Fruit fly (Drosophila melanogaster): ENCODE measurements around the gene dnt.

dnt gene

dm6 chr2L:19342018-19342417, 21.0 kb downstream of the dnt start (continued):
- TF ChIP-seq stc (GFP tag; IDR thresholded peaks at IDR 0.05) (no peak), twi (tag; optimal IDR thresholded peaks at IDR 0.05) (peak; percentile 28), ac (GFP tag; optimal IDR thresholded peaks at IDR 0.05) (no peak), CG2120 (GFP tag; optimal IDR thresholded peaks at IDR 0.05) (no peak), dmrt11E (tag; optimal IDR thresholded peaks at IDR 0.05) (peak; percentile 80), cg (GFP tag; optimal IDR thresholded peaks at IDR 0.05) (no peak), Hey (tag; optimal IDR thresholded peaks at IDR 0.05) (no peak), pita (GFP tag; optimal IDR thresholded peaks at IDR 0.05) (no peak), CG9727 (GFP tag; optimal IDR thresholded peaks at IDR 0.05) (no peak), Elba2 (GFP tag; optimal IDR thresholded peaks at IDR 0.05) (no peak), chif (GFP tag; optimal IDR thresholded peaks at IDR 0.05) (peak; percentile 5 to 59), CG12071 (GFP tag; optimal IDR thresholded peaks at IDR 0.05) (no peak), BtbVII (GFP tag; optimal IDR thresholded peaks at IDR 0.05) (no peak), CG12155 (GFP tag; optimal IDR thresholded peaks at IDR 0.05) (peak; percentile 30), CG14860 (GFP tag; IDR thresholded peaks at IDR 0.05; ENCODE audit: partially characterized antibody) (no peak), maf-S (GFP tag; optimal IDR thresholded peaks at IDR 0.05) (no peak), CG4854 (GFP tag; optimal IDR thresholded peaks at IDR 0.05) (no peak), CG6854 (GFP tag; optimal IDR thresholded peaks at IDR 0.05) (no peak), CG17912 (GFP tag; optimal IDR thresholded peaks at IDR 0.05) (no peak), HLH54F (GFP tag; optimal IDR thresholded peaks at IDR 0.05) (no peak), Sry-δ (GFP tag; optimal IDR thresholded peaks at IDR 0.05) (no peak), CrebB (tag; optimal IDR thresholded peaks at IDR 0.05) (no peak), salm (tag; optimal IDR thresholded peaks at IDR 0.05) (no peak), CG7928 (GFP tag; optimal IDR thresholded peaks at IDR 0.05) (no peak), CkIIα-i1 (GFP tag; IDR thresholded peaks at IDR 0.05) (no peak), CG10209 (GFP tag; optimal IDR thresholded peaks at IDR 0.05) (peak; percentile 37), D19B (GFP tag; optimal IDR thresholded peaks at IDR 0.05) (no peak), CG3726 (GFP tag; IDR thresholded peaks at IDR 0.05) (no peak), corto (GFP tag; optimal IDR thresholded peaks at IDR 0.05) (no peak), ATbp (GFP tag; optimal IDR thresholded peaks at IDR 0.05) (peak; percentile 28), danr (GFP tag; IDR thresholded peaks at IDR 0.05) (no peak), Ets65A (GFP tag) (no peak), HmgZ (tag; optimal IDR thresholded peaks at IDR 0.05) (no peak), jumu (GFP tag; optimal IDR thresholded peaks at IDR 0.05) (no peak), CG1792 (GFP tag; optimal IDR thresholded peaks at IDR 0.05) (no peak), kay (GFP tag; optimal IDR thresholded peaks at IDR 0.05) (no peak), Bgb (GFP tag; IDR thresholded peaks at IDR 0.05; ENCODE audit: partially characterized antibody) (no peak), CG6175 (GFP tag; IDR thresholded peaks at IDR 0.05) (no peak), fd64A (GFP tag; optimal IDR thresholded peaks at IDR 0.05) (peak; percentile 20), Hsf (GFP tag; optimal IDR thresholded peaks at IDR 0.05) (no peak), Ptx1 (GFP tag; IDR thresholded peaks at IDR 0.05) (no peak), gce (GFP tag; IDR thresholded peaks at IDR 0.05) (no peak), CG3407 (GFP tag; optimal IDR thresholded peaks at IDR 0.05) (peak; percentile 41), emc (GFP tag; optimal IDR thresholded peaks at IDR 0.05) (no peak), NK7.1 (GFP tag; optimal IDR thresholded peaks at IDR 0.05) (no peak), Kr (GFP tag; optimal IDR thresholded peaks at IDR 0.05) (no peak), CG42726 (GFP tag; IDR thresholded peaks at IDR 0.05; ENCODE audit: partially characterized antibody) (no peak), CG2875 (GFP tag; optimal IDR thresholded peaks at IDR 0.05) (peak; percentile 50), CG4328 (GFP tag; optimal IDR thresholded peaks at IDR 0.05) (no peak), ase (GFP tag; IDR thresholded peaks at IDR 0.05) (no peak), YL-1 (GFP tag; optimal IDR thresholded peaks at IDR 0.05) (no peak), CG15073 (GFP tag; optimal IDR thresholded peaks at IDR 0.05) (no peak)

All from whole organism, embryonic.